Fruit fly (Drosophila melanogaster) whole organism, embryonic: Measurements from ENCODE around the gene Nnp-1.
A peak's percentile ranks its signal among the peaks of the same experiment; 100 is the strongest.

ENCODE experiments used
- Blimp-1 ChIP-seq: fragments of 200-800 bp; sonication (Bioruptor generic); optimal IDR thresholded peaks from 3 replicates; lab custom pipeline; 2018; ENCODE audit warnings: missing biosample characterization, missing genetic modification characterization, mild to moderate bottlenecking, moderate library complexity, missing genetic modification reagents
- BtbVII ChIP-seq: fragments of 200-800 bp; sonication (Bioruptor generic); optimal IDR thresholded peaks from 3 replicates; lab custom pipeline; 2017; ENCODE audit warnings: missing biosample characterization, mild to moderate bottlenecking, missing genetic modification characterization
- CG10267 ChIP-seq: fragments of 200-800 bp; sonication (Bioruptor generic); optimal IDR thresholded peaks from 2 replicates; lab custom pipeline; 2018; ENCODE audit warnings: missing biosample characterization, mild to moderate bottlenecking, missing genetic modification characterization, moderate library complexity
- CG10462 ChIP-seq: fragments of 200-800 bp; sonication (Bioruptor generic); optimal IDR thresholded peaks from 2 replicates; lab custom pipeline; 2016; ENCODE audit warnings: missing biosample characterization, missing genetic modification characterization
- CG10565 ChIP-seq: fragments of 200-800 bp; sonication (Bioruptor generic); optimal IDR thresholded peaks from 3 replicates; lab custom pipeline; 2016; ENCODE audit warnings: missing biosample characterization, mild to moderate bottlenecking, missing genetic modification characterization
- CG11456 ChIP-seq: fragments of 200-800 bp; sonication (Bioruptor generic); IDR thresholded peaks from 3 replicates; pipeline ENCODE4 v1.3.6; 2022; ENCODE audit warnings: missing biosample characterization, missing genetic modification characterization
- CG13775 ChIP-seq: fragments of 200-800 bp; sonication (Bioruptor generic); optimal IDR thresholded peaks from 3 replicates; lab custom pipeline; 2017; ENCODE audit warnings: missing biosample characterization, mild to moderate bottlenecking, missing genetic modification characterization
- CG14050 ChIP-seq: fragments of 200-800 bp; sonication (Bioruptor generic); IDR thresholded peaks from 3 replicates; pipeline ENCODE4 v1.3.6; 2022; ENCODE audit warnings: missing biosample characterization, missing genetic modification characterization
- CG14860 ChIP-seq: fragments of 200-800 bp; sonication (Bioruptor generic); IDR thresholded peaks from 3 replicates; pipeline ENCODE4 v1.3.6; 2022; ENCODE audit warnings: missing biosample characterization, missing genetic modification characterization; ENCODE audit not compliant: partially characterized antibody
- CG1529 ChIP-seq: fragments of 200-800 bp; sonication (Bioruptor generic); optimal IDR thresholded peaks from 3 replicates; lab custom pipeline; 2018; ENCODE audit warnings: missing biosample characterization, missing genetic modification characterization
- CG15479 ChIP-seq: fragments of 200-800 bp; sonication (Bioruptor generic); optimal IDR thresholded peaks from 3 replicates; lab custom pipeline; 2019; ENCODE audit warnings: missing biosample characterization, mild to moderate bottlenecking, missing genetic modification characterization, moderate library complexity
- CG15696 ChIP-seq: fragments of 200-800 bp; sonication (Bioruptor generic); optimal IDR thresholded peaks from 2 replicates; lab custom pipeline; 2019; ENCODE audit warnings: missing biosample characterization, mild to moderate bottlenecking, missing genetic modification characterization, moderate library complexity
- CG17186 ChIP-seq: fragments of 200-800 bp; sonication (Bioruptor generic); optimal IDR thresholded peaks from 3 replicates; lab custom pipeline; 2017; ENCODE audit warnings: missing biosample characterization, missing genetic modification reagents, missing genetic modification characterization
- CG17385 ChIP-seq: fragments of 200-800 bp; sonication (Bioruptor generic); optimal IDR thresholded peaks from 3 replicates; lab custom pipeline; 2018; ENCODE audit warnings: missing biosample characterization, mild to moderate bottlenecking, missing genetic modification characterization
- CG18262 ChIP-seq: fragments of 200-800 bp; optimal IDR thresholded peaks from 3 replicates; lab custom pipeline; 2019; ENCODE audit warnings: missing biosample characterization, mild to moderate bottlenecking, missing genetic modification characterization, moderate library complexity
- CG18619 ChIP-seq: fragments of 200-800 bp; sonication (Bioruptor generic); optimal IDR thresholded peaks from 3 replicates; lab custom pipeline; 2017; ENCODE audit warnings: missing biosample characterization, mild to moderate bottlenecking, missing genetic modification characterization
- CG2678 ChIP-seq: fragments of 200-800 bp; sonication (Bioruptor generic); optimal IDR thresholded peaks from 3 replicates; lab custom pipeline; 2019; ENCODE audit warnings: missing biosample characterization, mild to moderate bottlenecking, missing genetic modification characterization, moderate library complexity
- CG3281 ChIP-seq: fragments of 200-800 bp; sonication (Bioruptor generic); optimal IDR thresholded peaks from 3 replicates; lab custom pipeline; 2017; ENCODE audit warnings: missing biosample characterization, mild to moderate bottlenecking, missing genetic modification characterization
- CG4404 ChIP-seq: fragments of 200-800 bp; sonication (Bioruptor generic); IDR thresholded peaks from 2 replicates; pipeline ENCODE4 v1.3.6; 2022; ENCODE audit warnings: missing biosample characterization, missing genetic modification characterization
- CG7963 ChIP-seq: fragments of 200-800 bp; sonication (Bioruptor generic); IDR thresholded peaks from 3 replicates; pipeline ENCODE4 v1.3.6; 2022; ENCODE audit warnings: missing biosample characterization, missing genetic modification characterization; ENCODE audit not compliant: partially characterized antibody
- CG8290 ChIP-seq, 3 experiments: fragments of 200-800 bp; sonication (Bioruptor generic); optimal IDR thresholded peaks; 2 replicates each; lab custom pipeline; 2016 to 2019; ENCODE audit warnings: missing biosample characterization in 3 of 3, missing genetic modification characterization in 3 of 3, mild to moderate bottlenecking in 2 of 3, moderate library complexity in 1 of 3
- CG8359 ChIP-seq: fragments of 200-800 bp; sonication (Bioruptor generic); optimal IDR thresholded peaks from 2 replicates; lab custom pipeline; 2017; ENCODE audit warnings: missing biosample characterization, mild to moderate bottlenecking, missing genetic modification characterization, borderline replicate concordance
- CG9609 ChIP-seq: fragments of 200-800 bp; sonication (Bioruptor generic); optimal IDR thresholded peaks from 3 replicates; lab custom pipeline; 2016; ENCODE audit warnings: missing biosample characterization, missing genetic modification characterization
- Dad ChIP-seq: fragments of 200-800 bp; sonication (Bioruptor generic); optimal IDR thresholded peaks from 3 replicates; lab custom pipeline; 2016; ENCODE audit warnings: missing biosample characterization, missing genetic modification characterization
- Fer3 ChIP-seq: fragments of 200-800 bp; sonication (Bioruptor generic); optimal IDR thresholded peaks from 2 replicates; lab custom pipeline; 2018; ENCODE audit warnings: missing biosample characterization, mild to moderate bottlenecking, missing genetic modification characterization, moderate library complexity
- Lpt ChIP-seq: fragments of >200 bp; optimal IDR thresholded peaks from 2 replicates; lab custom pipeline; 2018; ENCODE audit warnings: missing biosample characterization, missing genetic modification characterization
- Max ChIP-seq: fragments of 200-800 bp; sonication (Bioruptor generic); optimal IDR thresholded peaks from 2 replicates; lab custom pipeline; 2016; ENCODE audit warnings: missing biosample characterization, mild to moderate bottlenecking, missing genetic modification characterization
- Meics ChIP-seq: fragments of 200-800 bp; sonication (Bioruptor generic); optimal IDR thresholded peaks from 2 replicates; lab custom pipeline; 2017; ENCODE audit warnings: missing biosample characterization, mild to moderate bottlenecking, missing genetic modification characterization
- Mrtf ChIP-seq: fragments of 200-800 bp; sonication (Bioruptor generic); IDR thresholded peaks from 3 replicates; pipeline ENCODE4 v1.3.6; 2022; ENCODE audit warnings: missing biosample characterization, missing genetic modification characterization
- NFAT ChIP-seq: fragments of 200-800 bp; sonication (Bioruptor generic); IDR thresholded peaks from 2 replicates; pipeline ENCODE4 v1.3.6; 2022; ENCODE audit warnings: missing biosample characterization, missing genetic modification characterization
- Nf-YC ChIP-seq: fragments of 200-800 bp; optimal IDR thresholded peaks from 3 replicates; lab custom pipeline; 2019; ENCODE audit warnings: missing biosample characterization, mild to moderate bottlenecking, missing genetic modification characterization, moderate library complexity
- Oaz ChIP-seq: fragments of 200-800 bp; sonication (Bioruptor generic); IDR thresholded peaks from 2 replicates; pipeline ENCODE4 v1.3.6; 2022; ENCODE audit warnings: missing biosample characterization, missing genetic modification characterization
- ash1 ChIP-seq: fragments of 200-800 bp; sonication (Bioruptor generic); optimal IDR thresholded peaks from 2 replicates; lab custom pipeline; 2018; ENCODE audit warnings: missing biosample characterization, mild to moderate bottlenecking, missing genetic modification characterization
- bigmax ChIP-seq: fragments of 200-800 bp; sonication (Bioruptor generic); optimal IDR thresholded peaks from 2 replicates; lab custom pipeline; 2018; ENCODE audit warnings: missing biosample characterization, mild to moderate bottlenecking, missing genetic modification characterization
- cad ChIP-seq: fragments of >200 bp; optimal IDR thresholded peaks from 2 replicates; lab custom pipeline; 2017; ENCODE audit warnings: missing biosample characterization, missing genetic modification characterization
- croc ChIP-seq: fragments of 200-800 bp; sonication (Bioruptor generic); conservative IDR thresholded peaks from 3 replicates; pipeline ENCODE4 v1.3.6; 2022; ENCODE audit warnings: missing biosample characterization, missing genetic modification characterization
- disco-r ChIP-seq: fragments of 200-800 bp; sonication (Bioruptor generic); optimal IDR thresholded peaks from 2 replicates; lab custom pipeline; 2016; ENCODE audit warnings: missing biosample characterization, missing genetic modification characterization
- gcm2 ChIP-seq: fragments of 200-800 bp; sonication (Bioruptor generic); optimal IDR thresholded peaks from 2 replicates; lab custom pipeline; 2016; ENCODE audit warnings: missing biosample characterization, missing genetic modification characterization
- grn ChIP-seq: fragments of 200-800 bp; sonication (Bioruptor generic); optimal IDR thresholded peaks from 3 replicates; lab custom pipeline; 2017; ENCODE audit warnings: missing biosample characterization, missing genetic modification characterization
- gt ChIP-seq: fragments of 200-800 bp; sonication (Bioruptor generic); IDR thresholded peaks from 2 replicates; pipeline ENCODE4 v1.3.6; 2022; ENCODE audit warnings: missing biosample characterization, missing genetic modification characterization
- inv ChIP-seq: fragments of 200-800 bp; sonication (Bioruptor generic); IDR thresholded peaks from 2 replicates; pipeline ENCODE4 v1.3.6; 2022; ENCODE audit warnings: missing biosample characterization, missing genetic modification characterization; ENCODE audit not compliant: partially characterized antibody
- knrl ChIP-seq: fragments of 200-800 bp; sonication (Bioruptor generic); IDR thresholded peaks from 3 replicates; pipeline ENCODE4 v1.3.6; 2022; ENCODE audit warnings: missing biosample characterization, missing genetic modification characterization; ENCODE audit not compliant: partially characterized antibody
- lab ChIP-seq: fragments of 200-800 bp; sonication (Bioruptor generic); optimal IDR thresholded peaks from 3 replicates; lab custom pipeline; 2017; ENCODE audit warnings: missing biosample characterization, missing genetic modification characterization, mild to moderate bottlenecking, moderate library complexity, missing genetic modification reagents
- luna ChIP-seq: fragments of 200-800 bp; sonication (Bioruptor generic); optimal IDR thresholded peaks from 2 replicates; lab custom pipeline; 2016; ENCODE audit warnings: missing biosample characterization, missing genetic modification characterization
- sr ChIP-seq: fragments of 200-800 bp; sonication (Bioruptor generic); IDR thresholded peaks from 3 replicates; pipeline ENCODE4 v1.3.6; 2022; ENCODE audit warnings: missing biosample characterization, missing genetic modification characterization
- stc ChIP-seq: fragments of 200-800 bp; sonication (Bioruptor generic); IDR thresholded peaks from 2 replicates; pipeline ENCODE4 v1.3.6; 2022; ENCODE audit warnings: missing biosample characterization, missing genetic modification characterization
- tgo ChIP-seq: fragments of 200-800 bp; sonication (Bioruptor generic); IDR thresholded peaks from 3 replicates; pipeline ENCODE4 v1.3.6; 2022; ENCODE audit warnings: missing biosample characterization, missing genetic modification characterization
- tll ChIP-seq, 2 experiments: fragments of 200-800 bp in 1 of 2; fragments of >200 bp in 1 of 2; sonication (Bioruptor generic) in 1 of 2; optimal IDR thresholded peaks; 2 replicates each; lab custom pipeline; 2017 to 2019; ENCODE audit warnings: missing biosample characterization in 2 of 2, missing genetic modification characterization in 2 of 2, mild to moderate bottlenecking in 1 of 2, moderate library complexity in 1 of 2
- vvl ChIP-seq: fragments of 200-800 bp; sonication (Bioruptor generic); IDR thresholded peaks from 2 replicates; pipeline ENCODE4 v1.3.6; 2022; ENCODE audit warnings: missing biosample characterization, missing genetic modification characterization

Gene Nnp-1

DNA sequence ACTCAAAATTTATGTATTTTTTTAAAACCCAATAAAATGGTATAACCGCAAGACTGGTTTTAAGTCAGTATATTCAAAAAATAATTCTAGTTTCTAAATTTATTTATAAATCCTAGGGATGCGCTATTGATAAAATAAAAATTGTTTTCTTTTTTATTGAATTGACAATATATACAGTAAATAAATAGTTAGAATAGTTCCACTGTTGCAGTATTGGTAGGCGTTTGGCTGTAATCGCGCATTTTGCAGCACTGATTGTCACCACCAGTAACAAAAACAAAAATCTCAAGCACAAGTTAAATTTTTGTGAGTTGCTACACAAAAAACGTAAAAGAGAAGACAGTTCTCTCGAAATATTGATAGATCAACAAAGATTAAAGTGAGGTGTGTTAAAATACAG lies 3.0 kb upstream of the Nnp-1 start, which contains the start of gene CG31855 (continued):
- TF ChIP-seq croc (GFP tag; lab: Robert Waterston, UW) (peak; percentile 53), ash1 (GFP tag; lab: Kevin White, UChicago) (no peak), CG4404 (peak; percentile 56), CG14050 (peak; percentile 67), Blimp-1 (peak; percentile 71), CG8359 (GFP tag; lab: Kevin White, UChicago) (no peak), vvl (GFP tag; lab: Robert Waterston, UW) (peak; percentile 92), stc (GFP tag; lab: Robert Waterston, UW) (peak; percentile 76), CG13775 (GFP tag; lab: Kevin White, UChicago) (peak; percentile 59), bigmax (GFP tag; lab: Kevin White, UChicago) (no peak), cad (GFP tag; lab: Kevin White, UChicago) (no peak), CG18619 (GFP tag; lab: Kevin White, UChicago) (peak; percentile 78), knrl (0 out of 3 replicates have a peak, but pooled peaks have one; percentile 25), tll (GFP tag; optimal IDR thresholded peaks at IDR 0.05; lab: Kevin White, UChicago) (no peak), NFAT (GFP tag; lab: Robert Waterston, UW) (peak; percentile 94), CG10267 (tag; lab: Kevin White, UChicago) (peak; percentile 96), Dad (peak; percentile 68), lab (GFP tag; lab: Kevin White, UChicago) (peak; percentile 91), CG15696 (tag; lab: Kevin White, UChicago) (peak; percentile 64), CG11456 (GFP tag; lab: Robert Waterston, UW) (peak; percentile 90), Oaz (GFP tag; lab: Robert Waterston, UW) (peak; percentile 57; the same call in 1 of the 2 replicates), CG17186 (GFP tag; lab: Kevin White, UChicago) (peak; percentile 13), Meics (GFP tag; lab: Kevin White, UChicago) (peak; percentile 83), Fer3 (peak; percentile 85), sr (peak; percentile 48; the same call in 2 of the 3 replicates), gt (no peak), Mrtf (GFP tag; lab: Robert Waterston, UW) (peak; percentile 54; the same call in 2 of the 3 replicates), Max (GFP tag; lab: Kevin White, UChicago) (peak; percentile 81), CG1529 (GFP tag; lab: Kevin White, UChicago) (peak; percentile 56), CG9609 (GFP tag; lab: Kevin White, UChicago) (peak; percentile 69), CG7963 (no peak), CG10565 (peak; percentile 44), CG18262 (peak; percentile 77), CG15479 (GFP tag; lab: Kevin White, UChicago) (no peak), inv (GFP tag; lab: Robert Waterston, UW) (no peak), CG10462 (GFP tag; lab: Kevin White, UChicago) (peak; percentile 74), disco-r (peak; percentile 66), CG14860 (GFP tag; lab: Robert Waterston, UW) (no peak), CG3281 (GFP tag; lab: Kevin White, UChicago) (peak; percentile 84), Nf-YC (peak; percentile 66), luna (GFP tag; lab: Kevin White, UChicago) (peak; percentile 16), gcm2 (GFP tag; lab: Kevin White, UChicago) (peak; percentile 72), Lpt (GFP tag; lab: Kevin White, UChicago) (no peak), grn (no peak), tgo (GFP tag; lab: Robert Waterston, UW) (peak; percentile 83), CG17385 (GFP tag; lab: Kevin White, UChicago) (peak; percentile 81), CG2678 (tag; lab: Kevin White, UChicago) (peak; percentile 81), CG8290 (GFP tag; optimal IDR thresholded peaks at IDR 0.05; lab: Kevin White, UChicago) (peak; percentile 72), CG8290 (tag; optimal IDR thresholded peaks at IDR 0.05; lab: Kevin White, UChicago) (no peak), BtbVII (GFP tag; lab: Kevin White, UChicago) (peak; percentile 76)
